Worm (Caenorhabditis elegans): ENCODE measurements around the gene ftt-2.

Gene ftt-2

ce11 chrX:11556194-11556739 lies 49.0 kb downstream of the ftt-2 start, which contains the start of gene C35C5.10:
TSS of gene C35C5.10 (plus strand) at chrX:11556244.
- TF ChIP-seq elt-2 (tag; optimal IDR thresholded peaks at IDR 0.05) (peak; percentile 70), pqm-1 (tag; optimal IDR thresholded peaks at IDR 0.05) (peak; percentile 32), zag-1 (tag; optimal IDR thresholded peaks at IDR 0.05) (no peak), mep-1 (tag; optimal IDR thresholded peaks at IDR 0.05) (no peak), efl-3 (GFP tag; optimal IDR thresholded peaks at IDR 0.05) (no peak), sptf-1 (tag; optimal IDR thresholded peaks at IDR 0.05) (no peak), lir-3 (tag; optimal IDR thresholded peaks at IDR 0.05; ENCODE audit: poor library complexity) (no peak), hpl-2 (GFP tag; optimal IDR thresholded peaks at IDR 0.05) (no peak)

DNA sequence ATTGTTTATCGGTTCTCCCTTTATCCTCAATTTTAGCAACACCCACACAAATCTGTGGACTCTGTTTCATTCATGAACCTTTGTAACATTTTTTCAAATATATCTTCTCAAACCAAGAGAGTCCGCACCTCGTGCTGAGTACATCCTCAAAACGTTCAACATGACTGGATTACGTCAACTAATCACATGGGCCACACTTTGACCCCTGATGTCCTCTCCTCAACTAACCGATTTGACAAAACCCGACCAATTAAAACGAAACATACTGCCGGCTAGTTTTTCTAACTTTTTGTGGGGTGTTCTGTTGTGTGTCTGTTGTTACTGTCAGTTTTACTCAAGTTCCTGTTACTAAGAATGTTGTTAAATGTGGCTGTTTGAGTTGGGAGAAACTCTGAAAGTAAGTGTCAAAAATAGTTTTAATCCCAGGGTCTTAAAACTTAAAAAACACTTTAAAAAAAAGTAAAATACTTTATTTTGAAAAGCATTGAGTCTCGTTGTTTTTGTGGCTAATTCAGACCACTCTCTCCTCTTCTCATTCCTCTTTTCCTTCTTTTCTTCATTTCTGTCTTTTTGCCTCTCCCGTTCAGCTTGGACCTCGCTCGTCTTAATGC lies 49.6 kb downstream of the ftt-2 start:
- peak; percentile 14 for TF ChIP-seq lin-14 (GFP tag; optimal IDR thresholded peaks at IDR 0.05)
- TF ChIP-seq efl-1 (optimal IDR thresholded peaks at IDR 0.05), result no peak
- TF ChIP-seq efl-1 (GFP tag; optimal IDR thresholded peaks at IDR 0.05 in 1 of 2), result peak in 1 of 2 experiments; percentile 80
- peak in 1 of 2 experiments; percentile 21 for TF ChIP-seq mdl-1 (tag; optimal IDR thresholded peaks at IDR 0.05)
- TF ChIP-seq vab-15 (tag; optimal IDR thresholded peaks at IDR 0.05), result peak; percentile 0
- TF ChIP-seq nhr-85 (tag), result peak; percentile 62
- TF ChIP-seq nhr-76 (tag; optimal IDR thresholded peaks at IDR 0.05), result no peak
- TF ChIP-seq egl-13 (tag; optimal IDR thresholded peaks at IDR 0.05), result no peak

DNA sequence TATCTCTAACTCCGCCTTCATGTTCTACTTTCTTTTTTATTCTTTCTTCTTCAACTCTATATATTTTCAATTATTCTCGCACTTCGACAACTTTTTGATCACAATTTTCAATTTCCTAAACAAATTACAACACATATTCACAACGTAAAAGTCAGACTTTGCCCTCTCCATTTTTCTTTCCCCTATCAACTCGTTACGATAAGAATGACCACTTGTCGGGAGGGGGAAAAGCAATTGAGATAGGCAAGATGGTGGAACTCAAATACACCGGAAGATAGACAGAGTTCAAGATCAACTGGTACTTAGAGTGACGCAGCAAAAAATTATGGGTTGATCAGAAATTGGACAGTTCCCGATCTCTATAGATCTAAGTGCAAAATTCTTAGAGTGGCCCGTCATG lies 50.2 kb downstream of the ftt-2 start:
- no peak for TF ChIP-seq fos-1 (tag; optimal IDR thresholded peaks at IDR 0.05)
- TF ChIP-seq elt-2 (tag; optimal IDR thresholded peaks at IDR 0.05), result peak; percentile 35

DNA sequence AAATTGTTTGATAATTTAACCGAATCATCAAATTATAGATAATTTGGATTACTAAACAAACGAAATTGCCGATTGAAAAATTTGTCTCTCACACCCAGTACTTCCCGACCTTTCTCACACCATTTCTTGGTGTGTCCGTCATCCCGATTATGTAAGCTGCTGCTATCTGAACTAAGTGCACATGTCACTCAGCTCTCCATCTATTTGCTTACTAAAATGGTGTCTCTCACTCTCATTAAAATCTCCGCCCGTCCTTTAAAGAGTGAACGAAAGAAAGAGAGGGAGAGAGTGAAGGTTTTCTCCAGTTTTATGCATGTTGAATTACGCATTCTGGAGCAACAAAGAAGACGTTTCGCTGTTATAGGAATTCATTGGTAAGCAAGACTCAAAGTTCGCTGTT lies 50.7 kb downstream of the ftt-2 start:
- TF ChIP-seq ama-1 (optimal IDR thresholded peaks at IDR 0.05) (no peak), unc-130 (tag; optimal IDR thresholded peaks at IDR 0.05) (no peak), lin-14 (GFP tag; optimal IDR thresholded peaks at IDR 0.05) (peak; percentile 43), dsc-1 (tag; optimal IDR thresholded peaks at IDR 0.05) (peak; percentile 13), unc-86 (tag; optimal IDR thresholded peaks at IDR 0.05) (peak; percentile 20), ztf-11 (tag; optimal IDR thresholded peaks at IDR 0.05) (no peak), ceh-63 (GFP tag; optimal IDR thresholded peaks at IDR 0.05) (no peak), lin-35 (GFP tag; optimal IDR thresholded peaks at IDR 0.05) (no peak), fkh-8 (tag; optimal IDR thresholded peaks at IDR 0.05) (no peak), nhr-28 (tag; optimal IDR thresholded peaks at IDR 0.05) (no peak), elt-2 (tag; optimal IDR thresholded peaks at IDR 0.05) (no peak), unc-98 (GFP tag; IDR thresholded peaks at IDR 0.05) (no peak)
